Worm (Caenorhabditis elegans): ENCODE measurements around the gene C44B12.6.
"Not testable (repeated sequence)": the region's sequence is repeated elsewhere in the genome, so short reads cannot be mapped to it uniquely, and the experiment has no call there.

The C44B12.6 gene

ce11 chrIV:1136658-1137057 lies at the start of gene C44B12.6:
C44B12.6 (minus strand) TSS chrIV:1136758.
- no peak for TF ChIP-seq unc-62 (GFP tag; optimal IDR thresholded peaks at IDR 0.05)

DNA sequence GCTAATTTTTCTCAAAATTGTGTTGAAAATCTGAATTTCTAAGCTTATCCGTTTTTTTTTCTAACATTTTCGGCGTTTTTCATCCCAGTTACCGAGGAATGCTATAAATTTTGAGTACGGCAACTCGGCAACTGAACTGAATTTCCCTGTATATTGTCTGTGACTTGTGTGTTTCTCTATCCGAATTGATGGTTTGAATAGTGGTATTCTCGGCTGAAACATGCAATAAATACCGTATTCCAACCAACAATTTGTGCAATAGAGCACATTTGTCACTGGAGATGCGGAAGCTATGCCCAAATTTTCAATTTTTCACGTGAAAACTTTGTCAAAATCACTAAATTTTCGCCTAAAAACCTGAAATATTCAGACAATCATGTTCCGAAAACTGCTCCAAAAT lies 45.7 kb upstream of the C44B12.6 start, which contains the start of gene rmif-2:
rmif-2 (plus strand) TSS at position 301 of the 400 bp plus-strand sequence.
- TF ChIP-seq unc-62 (GFP tag; optimal IDR thresholded peaks at IDR 0.05): not testable (repeated sequence)

- no peak for TF ChIP-seq unc-62 (GFP tag; optimal IDR thresholded peaks at IDR 0.05)
These were observed 41.1 kb upstream of the C44B12.6 start, which contains the start of gene Y104H12D.2 for ce11 chrIV:1177683-1178082. Y104H12D.2 (plus strand) TSS chrIV:1178022.

DNA sequence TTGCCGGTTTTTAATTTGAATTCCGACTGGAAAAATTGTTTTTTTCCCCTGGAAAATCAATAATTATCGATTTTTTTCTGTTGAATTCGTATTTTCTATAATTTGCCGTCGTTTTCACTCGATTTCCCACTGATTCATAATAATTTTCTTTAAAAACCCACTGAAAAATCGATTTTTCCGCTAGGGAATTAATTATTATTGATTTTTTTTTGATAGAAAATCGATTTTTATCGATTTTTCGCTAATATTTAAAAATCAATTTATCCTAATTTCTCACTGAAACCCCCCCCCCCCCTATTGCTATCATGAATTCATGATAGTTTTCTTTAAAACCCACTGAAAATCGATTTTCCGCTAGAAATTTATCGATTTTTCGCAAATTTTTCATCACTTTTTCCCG lies 40.1 kb upstream of the C44B12.6 start:
- no peak for TF ChIP-seq unc-62 (GFP tag; optimal IDR thresholded peaks at IDR 0.05)

DNA sequence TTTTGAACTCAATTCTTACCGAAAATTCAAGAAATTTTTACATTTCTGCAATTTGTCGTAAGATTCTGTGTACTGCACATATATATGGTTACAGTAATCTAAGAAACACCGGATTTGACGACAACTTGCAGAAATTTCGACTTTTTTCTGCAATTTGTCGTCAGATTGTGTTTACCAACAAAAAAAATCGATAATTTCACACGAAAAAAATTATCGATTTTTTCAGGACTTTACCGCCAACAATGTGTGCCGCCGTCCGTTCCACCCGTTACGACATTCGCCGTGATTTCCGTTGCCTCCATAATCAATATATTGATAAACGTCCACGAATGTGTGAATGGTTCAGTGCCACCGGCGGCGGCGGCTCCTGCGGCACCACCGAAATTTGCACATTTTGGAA lies 37.9 kb upstream of the C44B12.6 start:
- no peak for TF ChIP-seq unc-62 (GFP tag; optimal IDR thresholded peaks at IDR 0.05)

DNA sequence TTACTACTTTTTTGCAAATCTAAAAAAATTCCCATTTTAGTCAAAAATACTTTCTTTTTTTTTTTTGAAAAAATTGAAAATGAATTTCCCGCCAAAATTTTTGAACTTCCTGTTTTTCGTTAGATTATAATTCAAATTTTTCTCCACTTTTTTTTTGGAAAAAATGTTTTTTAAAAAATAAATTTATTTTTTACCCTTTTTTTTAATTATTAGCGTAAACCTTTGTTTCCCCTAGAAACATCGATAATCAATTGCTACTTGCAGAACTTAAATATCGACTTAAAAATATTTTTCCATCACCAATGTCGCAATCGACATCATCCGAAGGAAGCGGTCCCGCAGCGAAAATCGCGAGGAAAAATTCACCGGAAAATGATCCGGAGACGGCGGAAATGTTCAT lies 33.9 kb upstream of the C44B12.6 start, which contains the start of gene cec-2:
cec-2 (plus strand) TSS at position 301 of the 400 bp plus-strand sequence.
- no peak for TF ChIP-seq unc-62 (GFP tag; optimal IDR thresholded peaks at IDR 0.05)

- no peak for TF ChIP-seq unc-62 (GFP tag; optimal IDR thresholded peaks at IDR 0.05)
These were observed 31.9 kb upstream of the C44B12.6 start for ce11 chrIV:1168311-1168965.

DNA sequence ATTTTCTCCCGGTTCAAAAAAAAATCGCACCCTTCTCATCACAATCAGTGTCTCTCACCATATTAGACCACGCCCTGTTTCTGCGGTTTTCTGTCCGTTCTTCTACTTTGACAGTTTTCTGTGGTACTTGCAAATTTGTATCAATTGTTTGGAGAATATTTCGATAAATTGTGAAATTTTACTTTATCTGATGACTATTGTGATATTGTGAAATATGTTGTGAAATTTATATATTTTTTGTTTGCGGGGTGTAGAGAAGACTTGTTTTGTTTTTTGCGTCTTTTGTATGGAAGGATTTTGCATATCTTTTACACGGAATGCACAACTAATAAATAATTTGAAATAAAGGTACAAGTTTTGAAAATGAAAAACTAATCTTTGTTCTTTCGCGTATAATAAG lies 30.8 kb upstream of the C44B12.6 start:
- TF ChIP-seq unc-62 (GFP tag; optimal IDR thresholded peaks at IDR 0.05): no peak

DNA sequence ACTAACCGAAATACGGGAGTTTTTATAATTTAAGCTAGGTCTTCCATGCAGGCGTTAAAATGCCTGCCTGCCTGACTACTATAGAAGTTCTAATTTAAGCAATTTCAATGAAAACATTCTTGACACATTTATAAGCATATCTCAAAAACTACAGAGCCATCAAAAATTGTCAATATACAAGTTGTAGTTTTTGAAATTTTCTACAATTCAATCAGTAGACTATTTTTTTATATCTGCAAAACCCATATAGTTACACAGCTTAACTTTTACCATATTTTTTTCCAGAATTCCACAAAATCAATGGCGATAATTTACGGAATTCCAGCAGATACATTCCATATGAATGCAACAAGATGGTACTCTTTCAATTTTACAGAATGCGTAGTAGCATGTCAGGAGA lies 26.6 kb upstream of the C44B12.6 start, which contains the start of gene C50A2.7:
C50A2.7 (plus strand) TSS at position 301 of the 400 bp plus-strand sequence.
- TF ChIP-seq unc-62 (GFP tag; optimal IDR thresholded peaks at IDR 0.05): no peak

ce11 chrIV:1160386-1160785 lies 23.8 kb upstream of the C44B12.6 start, which contains the start of gene ets-8:
ets-8 (minus strand) TSS chrIV:1160486.
- no peak for TF ChIP-seq unc-62 (GFP tag; optimal IDR thresholded peaks at IDR 0.05)

DNA sequence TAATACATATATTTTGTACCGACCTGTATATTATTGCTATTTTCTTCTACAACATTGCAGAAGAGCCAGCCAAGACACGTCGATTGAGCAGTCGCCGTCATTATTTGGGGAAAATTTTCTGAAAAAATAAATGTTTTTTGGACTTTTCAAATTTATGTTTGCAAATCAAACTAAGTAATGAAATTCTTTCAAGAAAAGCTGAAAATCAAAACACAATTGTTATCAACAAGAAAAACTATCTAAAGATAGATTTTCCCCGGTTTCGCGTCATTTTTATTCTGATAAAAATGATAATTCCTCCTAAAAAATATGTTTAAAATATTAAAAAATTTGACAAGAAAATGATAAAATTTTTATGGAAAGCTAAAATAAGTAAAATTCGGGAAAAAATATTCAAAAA lies 21.4 kb upstream of the C44B12.6 start, which contains the start of gene C50A2.3:
C50A2.3 (minus strand) TSS at position 101 of the 400 bp plus-strand sequence.
- TF ChIP-seq unc-62 (GFP tag; optimal IDR thresholded peaks at IDR 0.05): no peak

DNA sequence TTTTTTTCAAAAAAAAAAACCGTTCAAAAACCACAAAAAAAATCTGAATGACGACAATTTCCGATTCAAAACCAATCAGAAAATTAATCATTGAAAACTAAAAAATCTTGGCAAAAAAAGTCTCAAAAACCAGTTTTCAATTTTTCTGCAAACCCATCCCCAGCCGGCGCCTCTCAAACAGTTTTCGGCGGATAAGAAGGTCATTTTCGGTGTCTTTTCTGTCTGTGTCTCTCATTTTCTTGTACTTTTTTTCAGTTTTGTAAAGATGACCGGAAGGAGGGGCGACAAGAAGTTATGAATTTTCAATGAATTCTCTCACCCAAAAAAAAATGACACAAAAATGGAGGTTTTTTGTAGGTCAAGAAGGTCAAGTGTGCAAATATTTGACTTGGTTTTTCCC lies 18.6 kb upstream of the C44B12.6 start:
- no peak for TF ChIP-seq unc-62 (GFP tag; optimal IDR thresholded peaks at IDR 0.05)

- no peak for TF ChIP-seq unc-62 (GFP tag; optimal IDR thresholded peaks at IDR 0.05)
These were observed 12.0 kb upstream of the C44B12.6 start for ce11 chrIV:1148425-1149151.

DNA sequence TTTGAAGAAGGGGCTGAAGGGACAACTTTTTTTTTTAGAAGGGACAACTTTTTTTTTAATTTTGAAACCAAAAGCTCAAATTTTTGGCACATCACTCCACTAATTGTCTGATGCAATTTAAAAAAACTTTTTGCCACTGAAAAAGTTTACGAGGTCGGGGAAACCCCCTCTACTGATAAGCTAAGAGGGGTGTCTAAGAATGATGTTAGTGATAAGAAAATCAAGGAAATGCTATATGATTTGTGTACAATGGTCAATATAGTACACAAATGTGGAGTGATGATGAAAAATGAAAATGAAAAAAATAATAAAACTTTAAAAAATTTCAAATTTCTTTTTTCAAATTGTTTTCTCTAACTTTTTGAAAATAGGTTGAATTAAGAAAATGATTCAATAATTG lies 11.0 kb upstream of the C44B12.6 start:
- no peak for TF ChIP-seq unc-62 (GFP tag; optimal IDR thresholded peaks at IDR 0.05)

DNA sequence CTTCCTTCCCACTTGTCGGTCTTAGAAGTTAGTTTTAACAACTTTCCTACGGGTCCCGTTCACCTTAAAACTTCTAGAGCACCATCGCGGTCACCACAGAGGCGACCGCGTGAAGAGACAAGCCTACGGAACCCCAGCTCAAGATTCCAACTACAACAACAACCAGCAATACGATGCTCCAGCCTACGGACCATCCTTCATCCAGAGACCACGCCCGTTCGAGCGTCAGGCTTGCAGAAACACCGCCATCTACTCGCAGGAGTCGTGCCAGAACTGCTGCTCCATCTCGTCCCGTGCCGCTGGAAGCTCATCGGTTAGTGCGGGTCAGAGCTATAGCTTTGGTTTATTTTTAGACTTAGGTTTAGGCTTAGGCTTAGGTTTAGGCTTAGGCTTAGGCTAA lies 8.7 kb downstream of the C44B12.6 start:
- TF ChIP-seq unc-62 (GFP tag; optimal IDR thresholded peaks at IDR 0.05): no peak

DNA sequence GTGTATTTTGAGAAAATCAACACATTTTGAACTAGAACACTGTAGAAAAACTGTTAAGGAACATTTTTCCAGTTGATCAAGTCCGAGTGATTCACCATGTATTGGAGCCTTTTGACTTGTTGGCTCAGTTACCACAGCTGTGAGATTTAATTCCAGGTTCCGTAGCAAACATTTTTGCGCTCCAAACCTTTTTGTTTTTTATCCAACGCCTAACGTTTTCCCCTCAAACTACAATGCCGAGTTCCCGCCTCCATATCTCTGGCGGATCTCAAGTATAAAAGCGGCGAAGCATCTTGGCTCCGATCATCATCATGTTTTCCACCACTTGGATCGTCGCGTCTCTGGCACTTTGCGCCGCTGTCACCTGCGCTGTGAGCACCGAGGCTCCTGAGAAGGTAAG lies 10.1 kb downstream of the C44B12.6 start, which contains the start of gene perm-2:
perm-2 (plus strand) TSS at position 301 of the 400 bp plus-strand sequence.
- no peak for TF ChIP-seq unc-62 (GFP tag; optimal IDR thresholded peaks at IDR 0.05)

DNA sequence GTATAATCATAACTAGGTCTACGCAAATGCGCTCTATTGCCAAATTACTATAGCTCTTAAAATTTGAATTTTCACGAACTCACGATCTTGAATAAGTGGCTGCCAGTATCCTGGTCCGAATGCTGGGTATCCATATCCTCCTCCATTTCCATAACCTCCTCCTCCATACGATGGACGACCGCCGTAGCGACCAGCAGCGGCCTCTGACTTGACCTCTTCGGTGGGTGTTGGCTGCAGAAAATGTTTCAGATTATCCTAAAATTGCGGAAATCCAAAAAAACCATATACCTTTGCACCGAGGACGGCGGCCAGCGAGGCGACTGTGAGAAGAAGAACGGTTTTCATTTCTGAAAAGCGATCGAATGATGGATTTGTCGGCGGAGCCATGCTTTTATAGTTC lies 11.8 kb downstream of the C44B12.6 start, which contains the start of gene perm-4:
perm-4 (minus strand) TSS at position 367 of the 400 bp plus-strand sequence.
- no peak for TF ChIP-seq unc-62 (GFP tag; optimal IDR thresholded peaks at IDR 0.05)

Data from whole organism, dauer.